Worm (Caenorhabditis elegans) whole organism, young adult: ENCODE measurements around the gene Y44A6C.1.

Experiments
- B0019.2 ChIP-seq: fragments of 200-800 bp; sonication (Bioruptor generic); conservative IDR thresholded peaks from 2 replicates; pipeline ENCODE4 v1.3.6; 2022; ENCODE audit warnings: missing genetic modification reagents, missing genetic modification characterization, missing compliant biosample characterization
- B0035.1 ChIP-seq: sonication (generic microtip); optimal IDR thresholded peaks from 2 replicates; lab custom pipeline; 2016; ENCODE audit warnings: missing genetic modification characterization, mild to moderate bottlenecking, missing compliant biosample characterization, missing genotype, missing genetic modification reagents
- C17E4.6 ChIP-seq: fragments of 200-800 bp; sonication (Bioruptor generic); IDR thresholded peaks from 2 replicates; pipeline ENCODE4 v1.3.6; 2022; ENCODE audit warnings: missing genetic modification reagents, missing genetic modification characterization, missing compliant biosample characterization
- F33H1.4 ChIP-seq: fragments of 200-800 bp; sonication (Bioruptor generic); IDR thresholded peaks from 2 replicates; pipeline ENCODE4 v1.3.6; 2022; ENCODE audit warnings: missing genetic modification reagents, missing genetic modification characterization, missing compliant biosample characterization
- F39B2.1 ChIP-seq: fragments of 200-800 bp; sonication (Bioruptor generic); IDR thresholded peaks from 2 replicates; pipeline ENCODE4 v1.3.6; 2022; ENCODE audit warnings: missing genetic modification reagents, missing genetic modification characterization, missing compliant biosample characterization
- K11D2.4 ChIP-seq: fragments of 200-800 bp; sonication (Bioruptor generic); IDR thresholded peaks from 2 replicates; pipeline ENCODE4 v1.3.6; 2022; ENCODE audit warnings: missing genetic modification reagents, missing genetic modification characterization, missing compliant biosample characterization
- K12H6.12 ChIP-seq: fragments of 200-800 bp; sonication (Bioruptor generic); optimal IDR thresholded peaks from 2 replicates; lab custom pipeline; 2018; ENCODE audit warnings: mild to moderate bottlenecking, missing genetic modification characterization, missing compliant biosample characterization
- T07F8.4 ChIP-seq: sonication (generic microtip); optimal IDR thresholded peaks from 2 replicates; lab custom pipeline; 2016; ENCODE audit warnings: mild to moderate bottlenecking, missing genetic modification characterization, moderate library complexity, missing compliant biosample characterization
- ZK185.1 ChIP-seq: sonication (generic microtip); optimal IDR thresholded peaks from 2 replicates; lab custom pipeline; 2016; ENCODE audit warnings: mild to moderate bottlenecking, missing genetic modification characterization, missing compliant biosample characterization; ENCODE audit not compliant: poor library complexity, severe bottlenecking
- attf-5 ChIP-seq: fragments of 200-800 bp; sonication (Bioruptor generic); optimal IDR thresholded peaks from 2 replicates; lab custom pipeline; 2018; ENCODE audit warnings: mild to moderate bottlenecking, missing genetic modification characterization, missing compliant biosample characterization
- attf-6 ChIP-seq: fragments of 200-800 bp; sonication (Bioruptor generic); IDR thresholded peaks from 2 replicates; pipeline ENCODE4 v1.3.6; 2022; ENCODE audit warnings: missing genetic modification reagents, missing genetic modification characterization, missing compliant biosample characterization
- bed-2 ChIP-seq: fragments of 200-800 bp; sonication (Bioruptor generic); IDR thresholded peaks from 2 replicates; pipeline ENCODE4 v1.3.6; 2022; ENCODE audit warnings: missing genetic modification reagents, missing genetic modification characterization, missing compliant biosample characterization
- ccch-3 ChIP-seq: fragments of 200-800 bp; sonication (Bioruptor generic); optimal IDR thresholded peaks from 2 replicates; lab custom pipeline; 2018; ENCODE audit warnings: mild to moderate bottlenecking, missing genetic modification characterization, missing compliant biosample characterization
- cebp-1 ChIP-seq, 2 experiments: fragments of 200-800 bp in 1 of 2; sonication (Bioruptor generic) in 1 of 2; sonication (generic microtip) in 1 of 2; IDR thresholded peaks in 1 of 2; optimal IDR thresholded peaks in 1 of 2; 2 replicates each; pipeline versions ENCODE4 v1.3.6 to Lab custom; 2017 to 2022; ENCODE audit warnings: missing compliant biosample characterization in 2 of 2, missing genetic modification characterization in 2 of 2, mild to moderate bottlenecking in 1 of 2, missing genetic modification reagents in 1 of 2, moderate library complexity in 1 of 2
- ceh-27 ChIP-seq: fragments of 200-800 bp; sonication (Bioruptor generic); optimal IDR thresholded peaks from 2 replicates; lab custom pipeline; 2018; ENCODE audit warnings: mild to moderate bottlenecking, missing genetic modification characterization, moderate library complexity, missing compliant biosample characterization
- dox-1 ChIP-seq: fragments of 200-800 bp; sonication (Bioruptor generic); IDR thresholded peaks from 2 replicates; pipeline ENCODE4 v1.3.6; 2022; ENCODE audit warnings: missing genetic modification reagents, missing genetic modification characterization, missing compliant biosample characterization
- dpl-1 ChIP-seq: fragments of 150-350 bp; optimal IDR thresholded peaks from 2 replicates; lab custom pipeline; 2014; ENCODE audit warnings: missing biosample characterization, missing genetic modification reagents, missing genetic modification characterization
- egl-44 ChIP-seq: fragments of 200-800 bp; sonication (Bioruptor generic); IDR thresholded peaks from 2 replicates; pipeline ENCODE4 v1.3.6; 2022; ENCODE audit warnings: missing genetic modification reagents, missing genetic modification characterization, missing compliant biosample characterization
- ets-4 ChIP-seq: fragments of 200-800 bp; sonication (Bioruptor generic); optimal IDR thresholded peaks from 2 replicates; lab custom pipeline; 2018; ENCODE audit warnings: mild to moderate bottlenecking, missing genetic modification characterization, missing compliant biosample characterization
- hmg-1.2 ChIP-seq: fragments of 200-800 bp; sonication (Bioruptor generic); IDR thresholded peaks from 2 replicates; pipeline ENCODE4 v1.3.6; 2022; ENCODE audit warnings: missing genetic modification reagents, missing genetic modification characterization, missing compliant biosample characterization
- hmg-20 ChIP-seq: fragments of 200-800 bp; sonication (Bioruptor generic); IDR thresholded peaks from 2 replicates; pipeline ENCODE4 v1.3.6; 2022; ENCODE audit warnings: missing genetic modification reagents, missing genetic modification characterization, missing compliant biosample characterization
- hrde-1 ChIP-seq: sonication (generic microtip); optimal IDR thresholded peaks from 2 replicates; lab custom pipeline; 2016; ENCODE audit warnings: missing genetic modification characterization, mild to moderate bottlenecking, missing compliant biosample characterization, moderate library complexity, missing genotype, missing genetic modification reagents, borderline replicate concordance
- let-526 ChIP-seq: fragments of 200-800 bp; sonication (Bioruptor generic); IDR thresholded peaks from 2 replicates; pipeline ENCODE4 v1.3.6; 2022; ENCODE audit warnings: missing genetic modification reagents, missing genetic modification characterization, missing compliant biosample characterization
- let-607 ChIP-seq, 2 experiments: fragments of 200-800 bp in 1 of 2; sonication (Bioruptor generic) in 1 of 2; sonication (generic microtip) in 1 of 2; optimal IDR thresholded peaks; 2 replicates each; lab custom pipeline; 2016 to 2018; ENCODE audit warnings: mild to moderate bottlenecking in 2 of 2, missing compliant biosample characterization in 2 of 2, missing genetic modification characterization in 2 of 2, moderate library complexity in 2 of 2, missing genotype in 1 of 2
- lin-54 ChIP-seq: fragments of 200-800 bp; sonication (Bioruptor generic); optimal IDR thresholded peaks from 2 replicates; lab custom pipeline; 2018; ENCODE audit warnings: mild to moderate bottlenecking, missing genetic modification characterization, missing compliant biosample characterization
- lir-1 ChIP-seq: fragments of 200-800 bp; sonication (Bioruptor generic); conservative IDR thresholded peaks from 2 replicates; pipeline ENCODE4 v1.3.6; 2022; ENCODE audit warnings: missing genetic modification reagents, missing genetic modification characterization, missing compliant biosample characterization
- lsl-1 ChIP-seq: fragments of 200-800 bp; sonication (Bioruptor generic); optimal IDR thresholded peaks from 2 replicates; lab custom pipeline; 2018; ENCODE audit warnings: mild to moderate bottlenecking, missing genetic modification characterization, moderate library complexity, missing compliant biosample characterization
- madf-10 ChIP-seq: sonication (generic microtip); optimal IDR thresholded peaks from 2 replicates; lab custom pipeline; 2016; ENCODE audit warnings: mild to moderate bottlenecking, missing genetic modification characterization, missing compliant biosample characterization
- madf-3 ChIP-seq: fragments of 200-800 bp; sonication (Bioruptor generic); IDR thresholded peaks from 2 replicates; pipeline ENCODE4 v1.3.6; 2022; ENCODE audit warnings: missing genetic modification reagents, missing genetic modification characterization, missing compliant biosample characterization
- madf-8 ChIP-seq: fragments of 200-800 bp; sonication (Bioruptor generic); conservative IDR thresholded peaks from 2 replicates; pipeline ENCODE4 v1.3.6; 2022; ENCODE audit warnings: missing genetic modification reagents, missing genetic modification characterization, missing compliant biosample characterization
- nfya-1 ChIP-seq: sonication (generic microtip); optimal IDR thresholded peaks from 2 replicates; lab custom pipeline; 2017; ENCODE audit warnings: antibody characterized with exemption, missing compliant biosample characterization, missing genetic modification characterization, borderline replicate concordance; ENCODE audit not compliant: insufficient read depth
- nfyb-1 ChIP-seq: fragments of 200-800 bp; sonication (Bioruptor generic); IDR thresholded peaks from 2 replicates; pipeline ENCODE4 v1.3.6; 2022; ENCODE audit warnings: missing genetic modification reagents, missing genetic modification characterization, missing compliant biosample characterization
- nhr-80 ChIP-seq: sonication (generic microtip); optimal IDR thresholded peaks from 2 replicates; lab custom pipeline; 2016; ENCODE audit warnings: missing genetic modification characterization, missing compliant biosample characterization
- pha-4 ChIP-seq: fragments of 150-350 bp; sonication (generic microtip); optimal IDR thresholded peaks from 2 replicates; lab custom pipeline; 2014; ENCODE audit warnings: missing biosample characterization, missing genetic modification reagents, missing genetic modification characterization
- rec-8 ChIP-seq, 2 experiments: sonication (generic microtip); optimal IDR thresholded peaks; 2 replicates each; lab custom pipeline; 2016; ENCODE audit warnings: mild to moderate bottlenecking in 2 of 2, missing genetic modification characterization in 2 of 2, missing genetic modification reagents in 2 of 2, missing genotype in 2 of 2, missing biosample characterization in 1 of 2, missing compliant biosample characterization in 1 of 2, moderate library complexity in 1 of 2
- snpc-1.1 ChIP-seq: sonication (generic microtip); optimal IDR thresholded peaks from 2 replicates; lab custom pipeline; 2017; ENCODE audit warnings: missing genetic modification characterization, mild to moderate bottlenecking, missing compliant biosample characterization, antibody characterized with exemption, moderate library complexity, missing genotype, missing genetic modification reagents; ENCODE audit not compliant: insufficient read depth
- snpc-4 ChIP-seq, 5 experiments: fragments of 150-350 bp in 1 of 5; sonication (generic microtip) in 4 of 5; optimal IDR thresholded peaks; 2 replicates each; lab custom pipeline; 2014 to 2018; ENCODE audit warnings: missing genetic modification characterization in 5 of 5, missing biosample characterization in 3 of 5, antibody characterized with exemption in 2 of 5, mild to moderate bottlenecking in 2 of 5, missing compliant biosample characterization in 2 of 5, missing genotype in 2 of 5, moderate library complexity in 2 of 5, missing genetic modification reagents in 1 of 5
- tbp1 ChIP-seq: fragments of 200-800 bp; sonication (Bioruptor generic); optimal IDR thresholded peaks from 2 replicates; lab custom pipeline; 2018; ENCODE audit warnings: mild to moderate bottlenecking, missing genetic modification characterization, missing compliant biosample characterization
- tbx-9 ChIP-seq: sonication (generic microtip); optimal IDR thresholded peaks from 2 replicates; lab custom pipeline; 2016; ENCODE audit warnings: borderline replicate concordance, missing genetic modification characterization, inconsistent platforms, missing compliant biosample characterization
- zfh-2 ChIP-seq: fragments of 200-800 bp; sonication (Bioruptor generic); conservative IDR thresholded peaks from 2 replicates; pipeline ENCODE4 v1.3.6; 2022; ENCODE audit warnings: missing genetic modification reagents, missing genetic modification characterization, missing compliant biosample characterization

Gene Y44A6C.1

DNA sequence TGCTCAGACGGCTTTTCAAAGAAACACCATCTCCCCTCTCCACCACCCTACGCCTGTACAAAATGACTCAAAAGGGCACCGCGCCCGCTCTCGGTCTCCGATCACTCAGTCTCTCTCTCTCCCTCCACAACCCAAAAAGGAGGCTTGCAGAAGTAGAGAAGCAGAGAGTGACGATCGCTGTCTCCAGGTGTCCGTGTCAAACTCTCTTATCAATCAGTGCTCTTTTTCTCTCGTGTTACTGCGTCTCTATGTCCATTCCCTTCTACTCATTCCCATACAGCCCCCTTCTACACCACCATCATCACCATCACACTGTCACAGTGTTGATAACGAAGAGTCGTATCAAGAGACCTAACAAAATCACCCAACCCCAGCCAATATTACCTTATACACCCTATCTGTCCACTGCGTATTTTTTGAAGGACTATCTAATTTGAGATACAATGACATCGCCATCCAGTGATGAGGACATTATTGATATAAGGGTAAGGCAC, 38.9 kb downstream of the Y44A6C.1 start, which contains the start of gene pha-4:
Gene pha-4 (plus strand): TSS at position 444 of the 494 bp plus-strand sequence.
- no peak for TF ChIP-seq F39B2.1 (GFP tag; lab: Robert Waterston, UW)
- TF ChIP-seq attf-6 = no peak
- no peak for TF ChIP-seq B0035.1 (tag; lab: Kevin White, UChicago)
- no peak for TF ChIP-seq C17E4.6 (GFP tag; lab: Robert Waterston, UW)
- TF ChIP-seq hrde-1 (tag; lab: Kevin White, UChicago) = no peak
- no peak for TF ChIP-seq cebp-1 (GFP tag; IDR thresholded peaks at IDR 0.05; lab: Robert Waterston, UW)
- TF ChIP-seq cebp-1 (tag; optimal IDR thresholded peaks at IDR 0.05; lab: Kevin White, UChicago) = peak; percentile 0
- TF ChIP-seq madf-8 (GFP tag; lab: Robert Waterston, UW) = no peak
- TF ChIP-seq ceh-27 (GFP tag; lab: Kevin White, UChicago) = no peak
- TF ChIP-seq snpc-4 (GFP tag; optimal IDR thresholded peaks at IDR 0.05; lab: Kevin White, UChicago) = no peak
- no peak for TF ChIP-seq snpc-4 (tag; optimal IDR thresholded peaks at IDR 0.05; lab: Kevin White, UChicago)
- peak in 1 of 2 experiments; percentile 18 for TF ChIP-seq let-607 (tag; optimal IDR thresholded peaks at IDR 0.05; lab: Kevin White, UChicago)
- no peak for TF ChIP-seq rec-8 (tag; optimal IDR thresholded peaks at IDR 0.05; lab: Kevin White, UChicago)
- TF ChIP-seq ets-4 (GFP tag; lab: Kevin White, UChicago) = no peak
- TF ChIP-seq dpl-1 (GFP tag; lab: Kevin White, UChicago) = no peak
- no peak for TF ChIP-seq tbx-9 (tag; lab: Kevin White, UChicago)
- peak; percentile 82 for TF ChIP-seq pha-4 (tag; lab: Kevin White, UChicago)
- no peak for TF ChIP-seq lsl-1 (GFP tag; lab: Kevin White, UChicago)
- TF ChIP-seq nhr-80 (tag; lab: Kevin White, UChicago) = peak; percentile 91
- no peak for TF ChIP-seq T07F8.4 (tag; lab: Kevin White, UChicago)
- no peak for TF ChIP-seq madf-3
- peak; percentile 76 for TF ChIP-seq dox-1 (GFP tag; lab: Robert Waterston, UW)
- TF ChIP-seq B0019.2 (GFP tag; lab: Robert Waterston, UW) = no peak
- no peak for TF ChIP-seq snpc-1.1 (tag; lab: Kevin White, UChicago)
- no peak for TF ChIP-seq ZK185.1
- TF ChIP-seq bed-2 (GFP tag; lab: Robert Waterston, UW) = no peak
- TF ChIP-seq K11D2.4 = 0 out of 2 replicates have a peak, but pooled peaks have one; percentile 33
- no peak for TF ChIP-seq ccch-3
- no peak for TF ChIP-seq K12H6.12
- peak; percentile 15 for TF ChIP-seq attf-5 (GFP tag; lab: Kevin White, UChicago)
- 0 out of 2 replicates have a peak, but pooled peaks have one; percentile 16 for TF ChIP-seq egl-44 (GFP tag; lab: Robert Waterston, UW)
- 0 out of 2 replicates have a peak, but pooled peaks have one; percentile 19 for TF ChIP-seq hmg-20 (GFP tag; lab: Robert Waterston, UW)
- no peak for TF ChIP-seq F33H1.4 (GFP tag; lab: Robert Waterston, UW)
- no peak for TF ChIP-seq madf-10
- TF ChIP-seq tbp1 = no peak
- no peak for TF ChIP-seq lin-54 (GFP tag; lab: Kevin White, UChicago)
- no peak for TF ChIP-seq lir-1
- TF ChIP-seq let-526 (GFP tag; lab: Robert Waterston, UW) = no peak
- peak; percentile 68 for TF ChIP-seq zfh-2
- TF ChIP-seq nfyb-1 = no peak
- no peak for TF ChIP-seq nfya-1
- TF ChIP-seq hmg-1.2 = peak; percentile 32; the same call in 1 of the 2 replicates
